Worm (Caenorhabditis elegans): Measurements from ENCODE around the gene Y39B6A.3.

Gene Y39B6A.3

DNA sequence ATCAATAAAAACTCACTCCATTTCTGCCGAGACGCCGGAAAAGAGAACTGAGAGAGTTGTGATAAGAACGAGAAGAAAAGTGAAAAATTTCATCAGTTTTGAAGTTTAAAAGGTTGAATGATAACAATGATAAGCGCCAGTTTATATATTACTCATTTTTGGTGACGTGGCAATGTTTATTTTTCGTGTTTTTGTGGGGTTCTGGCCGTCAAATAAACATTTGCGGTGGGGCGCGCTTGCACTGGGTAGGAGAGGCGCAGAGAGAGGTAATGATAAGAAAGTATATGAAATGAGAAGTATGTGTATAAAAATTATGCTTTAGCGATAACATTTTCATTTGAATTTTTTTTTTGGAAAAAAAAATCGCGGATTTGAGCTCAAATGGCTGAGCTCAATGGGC, 31.1 kb downstream of the Y39B6A.3 start, which contains the start of gene Y39B6A.5 (continued):
- no peak for TF ChIP-seq ceh-44 (GFP tag; IDR thresholded peaks at IDR 0.05)

DNA sequence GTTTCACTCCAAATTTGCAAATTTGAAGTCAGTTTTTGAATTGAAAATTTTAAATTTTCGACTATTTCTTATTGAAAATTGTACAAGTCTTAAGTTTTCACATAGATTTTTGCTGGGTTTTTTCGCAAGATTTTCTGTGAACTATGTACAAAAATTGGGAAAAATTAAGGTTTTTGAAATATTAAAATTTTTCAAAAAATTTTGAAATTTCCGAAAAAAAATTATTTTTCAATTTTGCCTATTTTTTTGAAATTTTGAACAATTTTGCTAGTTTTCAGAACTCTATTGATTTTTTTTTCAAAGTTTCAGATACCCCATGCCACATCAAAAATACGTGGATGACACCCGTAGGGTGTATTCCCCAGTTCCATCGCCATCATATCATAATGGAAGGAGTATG, 36.0 kb downstream of the Y39B6A.3 start, which contains the start of gene tsp-13:
Gene tsp-13 (plus strand): TSS at position 301 of the 400 bp plus-strand sequence.
- no peak for TF ChIP-seq dmd-8 (GFP tag; IDR thresholded peaks at IDR 0.05)
- no peak for TF ChIP-seq cey-2 (tag; optimal IDR thresholded peaks at IDR 0.05; ENCODE audit: borderline replicate concordance, insufficient read depth)
- TF ChIP-seq lsy-2 (tag; optimal IDR thresholded peaks at IDR 0.05) = no peak
- TF ChIP-seq unc-130 (GFP tag; optimal IDR thresholded peaks at IDR 0.05) = no peak
- no peak for TF ChIP-seq ama-1 (optimal IDR thresholded peaks at IDR 0.05)

DNA sequence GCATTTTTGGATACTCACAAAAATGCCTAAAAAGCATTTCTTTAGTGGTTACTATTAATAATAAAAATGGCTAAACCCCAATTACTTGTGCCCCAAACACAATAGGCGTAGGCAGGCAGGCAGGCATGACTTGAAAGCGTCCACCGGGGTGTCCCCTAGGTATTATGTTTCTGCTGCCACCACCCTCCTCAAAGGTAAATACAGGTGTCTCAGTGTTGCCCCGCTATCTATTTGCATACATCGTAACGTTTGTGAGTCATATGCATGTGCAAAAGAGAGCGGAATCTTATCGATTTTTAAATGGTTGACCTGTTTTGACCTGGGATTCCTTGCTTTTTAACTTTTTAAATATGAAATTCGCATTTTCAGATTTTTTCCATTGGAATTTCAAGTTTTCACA, 36.6 kb downstream of the Y39B6A.3 start:
- TF ChIP-seq pha-4 (GFP tag; IDR thresholded peaks at IDR 0.05) (no peak), pha-4 (tag; optimal IDR thresholded peaks at IDR 0.05) (peak; percentile 75), ztf-7 (tag; optimal IDR thresholded peaks at IDR 0.05) (no peak), hlh-11 (tag; optimal IDR thresholded peaks at IDR 0.05) (peak; percentile 27), aha-1 (tag) (peak; percentile 15)

ce11 chrV:19152328-19152727, 37.5 kb downstream of the Y39B6A.3 start, which contains the start of gene Y39B6A.69:
Gene Y39B6A.69, minus strand, starts transcription at chrV:19152428.
- TF ChIP-seq unc-62 (GFP tag; optimal IDR thresholded peaks at IDR 0.05 in 1 of 2) = peak in 1 of 2 experiments; percentile 66
- no peak for TF ChIP-seq unc-62 (tag; optimal IDR thresholded peaks at IDR 0.05)
- no peak for TF ChIP-seq mdl-1 (tag; optimal IDR thresholded peaks at IDR 0.05)

- TF ChIP-seq cey-2 (tag; optimal IDR thresholded peaks at IDR 0.05; ENCODE audit: borderline replicate concordance, insufficient read depth) (no peak), nhr-28 (tag; optimal IDR thresholded peaks at IDR 0.05) (no peak), zip-2 (tag; optimal IDR thresholded peaks at IDR 0.05) (no peak), T26A8.4 (GFP tag; IDR thresholded peaks at IDR 0.05) (no peak), lin-13 (GFP tag; optimal IDR thresholded peaks at IDR 0.05) (no peak), fkh-10 (GFP tag; optimal IDR thresholded peaks at IDR 0.05) (no peak), ces-1 (GFP tag; optimal IDR thresholded peaks at IDR 0.05) (no peak), nhr-48 (tag; optimal IDR thresholded peaks at IDR 0.05) (no peak), R02D3.7 (tag; optimal IDR thresholded peaks at IDR 0.05) (no peak), Y5F2A.4 (GFP tag; optimal IDR thresholded peaks at IDR 0.05) (no peak), jun-1 (tag; optimal IDR thresholded peaks at IDR 0.05) (no peak), ztf-7 (tag; optimal IDR thresholded peaks at IDR 0.05) (no peak), lin-39 (tag; optimal IDR thresholded peaks at IDR 0.05) (no peak), nhr-237 (tag; optimal IDR thresholded peaks at IDR 0.05) (no peak)
Observed at ce11 chrV:19149057-19149456, 40.8 kb downstream of the Y39B6A.3 start, which contains the start of gene Y39B6A.7. Gene Y39B6A.7, minus strand, starts transcription at chrV:19149157.

- TF ChIP-seq daf-12 (tag; optimal IDR thresholded peaks at IDR 0.05) = no peak
Observed at ce11 chrV:19148350-19148749, 41.5 kb downstream of the Y39B6A.3 start.

DNA sequence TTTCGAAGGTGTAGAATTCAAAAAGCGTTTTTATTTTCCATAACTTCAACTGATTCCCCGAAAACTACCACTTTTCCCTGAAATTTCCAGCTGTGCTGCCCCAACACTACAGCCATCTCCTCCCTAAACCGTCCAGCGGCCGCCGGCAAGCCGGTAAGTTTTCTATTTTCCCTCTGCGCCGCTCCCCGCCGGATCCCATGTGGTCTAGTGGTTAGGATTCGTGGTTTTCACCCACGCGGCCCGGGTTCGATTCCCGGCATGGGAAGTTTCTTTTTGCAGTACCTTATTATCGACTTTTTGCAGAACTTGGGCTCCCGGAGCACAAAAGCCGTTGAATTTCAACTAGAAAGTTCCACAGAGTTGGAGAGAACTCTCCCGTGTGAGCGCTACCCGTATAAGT, 47.2 kb downstream of the Y39B6A.3 start:
- TF ChIP-seq tra-1 (GFP tag; IDR thresholded peaks at IDR 0.05) (no peak), lin-38 (GFP tag; IDR thresholded peaks at IDR 0.05) (peak; percentile 55), fkh-10 (GFP tag; optimal IDR thresholded peaks at IDR 0.05) (no peak), madf-5 (GFP tag; IDR thresholded peaks at IDR 0.05) (no peak), ZK337.2 (GFP tag; IDR thresholded peaks at IDR 0.05) (no peak), zfp-2 (tag; optimal IDR thresholded peaks at IDR 0.05) (peak; percentile 0), spr-3 (GFP tag; optimal IDR thresholded peaks at IDR 0.05) (no peak), nhr-48 (tag; optimal IDR thresholded peaks at IDR 0.05) (peak; percentile 8), mep-1 (tag; optimal IDR thresholded peaks at IDR 0.05) (no peak), nhr-111 (GFP tag; optimal IDR thresholded peaks at IDR 0.05) (no peak), ceh-32 (tag; optimal IDR thresholded peaks at IDR 0.05; ENCODE audit: poor library complexity) (no peak), egl-27 (tag; optimal IDR thresholded peaks at IDR 0.05) (no peak), arid-1 (GFP tag; conservative IDR thresholded peaks at IDR 0.05) (peak; percentile 70), nhr-42 (GFP tag; IDR thresholded peaks at IDR 0.05) (no peak), unc-39 (tag; optimal IDR thresholded peaks at IDR 0.05) (no peak), ceh-20 (GFP tag; IDR thresholded peaks at IDR 0.05) (no peak), dmd-6 (GFP tag; IDR thresholded peaks at IDR 0.05) (no peak), pha-4 (GFP tag; IDR thresholded peaks at IDR 0.05) (peak; percentile 62; the same call in 1 of the 2 replicates), pha-4 (tag; optimal IDR thresholded peaks at IDR 0.05) (no peak), lin-39 (tag; optimal IDR thresholded peaks at IDR 0.05) (no peak)
